Worm (Caenorhabditis elegans): ENCODE data around the gene sqv-8.

The sqv-8 gene

DNA sequence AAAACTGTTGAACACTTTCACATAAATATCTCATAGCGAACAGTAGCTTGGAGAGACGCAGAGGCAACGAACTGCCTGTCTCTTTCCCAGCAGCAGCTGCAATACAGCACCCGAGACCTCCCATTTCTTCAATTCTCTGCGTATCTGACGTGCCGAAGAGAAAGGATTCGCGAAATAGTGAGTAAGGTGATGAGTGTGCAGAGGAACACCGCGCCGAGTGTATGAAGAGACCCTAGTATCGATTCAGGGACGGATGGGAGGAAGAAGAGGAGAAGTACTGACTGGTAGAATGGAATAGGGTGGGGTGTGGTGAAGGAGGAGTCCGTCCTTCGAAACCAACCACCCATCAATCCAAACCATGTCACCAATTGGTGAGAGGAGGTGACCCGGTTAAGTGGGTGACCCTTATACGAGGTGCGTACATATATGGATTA, 639 bp upstream of the sqv-8 start (continued):
- TF ChIP-seq nhr-76 (tag; optimal IDR thresholded peaks at IDR 0.05): no peak
- TF ChIP-seq fos-1 (tag; optimal IDR thresholded peaks at IDR 0.05): no peak
- TF ChIP-seq mdt-29 (GFP tag; IDR thresholded peaks at IDR 0.05): no peak
- no peak for TF ChIP-seq Y5F2A.4 (GFP tag; optimal IDR thresholded peaks at IDR 0.05)
- no peak for TF ChIP-seq vab-7 (GFP tag; IDR thresholded peaks at IDR 0.05)
- TF ChIP-seq mxl-2 (GFP tag; conservative IDR thresholded peaks at IDR 0.05): no peak
- no peak for TF ChIP-seq snpc-1.2 (GFP tag; IDR thresholded peaks at IDR 0.05)
- TF ChIP-seq Y105C5A.15 (GFP tag; IDR thresholded peaks at IDR 0.05): no peak
- TF ChIP-seq zip-2 (tag; optimal IDR thresholded peaks at IDR 0.05): no peak
- TF ChIP-seq ctbp-1 (GFP tag; IDR thresholded peaks at IDR 0.05): 0 out of 2 replicates have a peak, but pooled peaks have one; percentile 30
- TF ChIP-seq mep-1 (tag; optimal IDR thresholded peaks at IDR 0.05): peak; percentile 86
- peak; percentile 86 for TF ChIP-seq mxl-3 (GFP tag; optimal IDR thresholded peaks at IDR 0.05)
- TF ChIP-seq aly-2 (tag; optimal IDR thresholded peaks at IDR 0.05): no peak
- TF ChIP-seq nhr-111 (GFP tag; optimal IDR thresholded peaks at IDR 0.05): no peak
- TF ChIP-seq daf-12 (tag; optimal IDR thresholded peaks at IDR 0.05): no peak
- TF ChIP-seq tag-97 (GFP tag; IDR thresholded peaks at IDR 0.05): no peak
- no peak for TF ChIP-seq madf-5 (GFP tag; IDR thresholded peaks at IDR 0.05)
- peak; percentile 14 for TF ChIP-seq dpl-1 (GFP tag; optimal IDR thresholded peaks at IDR 0.05)
- peak; percentile 19 for TF ChIP-seq spr-1 (tag; optimal IDR thresholded peaks at IDR 0.05)
- TF ChIP-seq jun-1 (tag; optimal IDR thresholded peaks at IDR 0.05): no peak
- TF ChIP-seq aha-1 (tag): no peak
- peak; percentile 77 for TF ChIP-seq rbr-2 (tag; optimal IDR thresholded peaks at IDR 0.05)
- TF ChIP-seq mdl-1 (tag; optimal IDR thresholded peaks at IDR 0.05): peak in 1 of 2 experiments; percentile 74
- TF ChIP-seq lin-39 (tag; optimal IDR thresholded peaks at IDR 0.05): no peak
- no peak for TF ChIP-seq ceh-62 (tag; optimal IDR thresholded peaks at IDR 0.05)
- no peak for TF ChIP-seq lin-1 (GFP tag; IDR thresholded peaks at IDR 0.05)
- TF ChIP-seq php-3 (GFP tag; IDR thresholded peaks at IDR 0.05): no peak
- no peak for TF ChIP-seq F49E8.2 (tag; optimal IDR thresholded peaks at IDR 0.05; ENCODE audit: borderline replicate concordance)
- TF ChIP-seq daf-8 (GFP tag; IDR thresholded peaks at IDR 0.05): no peak
- TF ChIP-seq unc-39 (tag; optimal IDR thresholded peaks at IDR 0.05): no peak
- no peak for TF ChIP-seq gei-8 (GFP tag; optimal IDR thresholded peaks at IDR 0.05)
- no peak for TF ChIP-seq lir-3 (tag; optimal IDR thresholded peaks at IDR 0.05)
- TF ChIP-seq mes-2 (tag; optimal IDR thresholded peaks at IDR 0.05; ENCODE audit: poor library complexity, severe bottlenecking): peak; percentile 72
- no peak for TF ChIP-seq lin-15B (tag; optimal IDR thresholded peaks at IDR 0.05)
- TF ChIP-seq ama-1 (optimal IDR thresholded peaks at IDR 0.05): peak; percentile 40
- TF ChIP-seq snpc-4 (tag; optimal IDR thresholded peaks at IDR 0.05): no peak
- TF ChIP-seq daf-19 (GFP tag; conservative IDR thresholded peaks at IDR 0.05): no peak
- TF ChIP-seq skn-1 (tag; optimal IDR thresholded peaks at IDR 0.05): no peak
- TF ChIP-seq hlh-11 (tag; optimal IDR thresholded peaks at IDR 0.05): peak; percentile 93
- TF ChIP-seq lim-7 (GFP tag; IDR thresholded peaks at IDR 0.05): peak; percentile 39; the same call in 1 of the 2 replicates
- peak; percentile 76 for TF ChIP-seq ceh-28 (tag; optimal IDR thresholded peaks at IDR 0.05)
- TF ChIP-seq F26F4.8 (GFP tag; conservative IDR thresholded peaks at IDR 0.05): no peak
- TF ChIP-seq nhr-237 (tag; optimal IDR thresholded peaks at IDR 0.05): no peak
- TF ChIP-seq dmd-9 (GFP tag; IDR thresholded peaks at IDR 0.05): no peak
- TF ChIP-seq lin-13 (GFP tag; optimal IDR thresholded peaks at IDR 0.05): no peak
- TF ChIP-seq ceh-20 (GFP tag; IDR thresholded peaks at IDR 0.05): no peak; the same call in 1 of the 2 replicates
- TF ChIP-seq zfp-2 (tag; optimal IDR thresholded peaks at IDR 0.05): no peak
- TF ChIP-seq nhr-25 (tag; optimal IDR thresholded peaks at IDR 0.05; ENCODE audit: borderline replicate concordance, insufficient read depth): no peak
- TF ChIP-seq F44E2.7 (GFP tag; IDR thresholded peaks at IDR 0.05): no peak
- TF ChIP-seq F37D6.2 (tag; optimal IDR thresholded peaks at IDR 0.05): peak; percentile 0
- TF ChIP-seq D1046.2 (GFP tag; IDR thresholded peaks at IDR 0.05): no peak
- TF ChIP-seq Y48G9A.11 (GFP tag; IDR thresholded peaks at IDR 0.05): no peak
- no peak; the same call in 1 of the 2 replicates for TF ChIP-seq T26A8.4 (GFP tag; IDR thresholded peaks at IDR 0.05)
